Fruit fly (Drosophila melanogaster) whole organism, pupa: ENCODE data around the gene Vm26Ac.

ENCODE experiments used
- CG34367 ChIP-seq: fragments of 200-800 bp; sonication (Bioruptor generic); optimal IDR thresholded peaks from 2 replicates; lab custom pipeline; 2018; ENCODE audit warnings: missing biosample characterization, mild to moderate bottlenecking, missing genetic modification characterization
- Ets98B ChIP-seq: fragments of 200-800 bp; sonication (Bioruptor generic); IDR thresholded peaks from 2 replicates; pipeline ENCODE4 v1.3.6; 2022; ENCODE audit warnings: missing biosample characterization, missing genetic modification characterization
- gl ChIP-seq: fragments of 200-800 bp; sonication (Bioruptor generic); optimal IDR thresholded peaks from 2 replicates; lab custom pipeline; 2018; ENCODE audit warnings: missing biosample characterization, mild to moderate bottlenecking, missing genetic modification characterization

DNA sequence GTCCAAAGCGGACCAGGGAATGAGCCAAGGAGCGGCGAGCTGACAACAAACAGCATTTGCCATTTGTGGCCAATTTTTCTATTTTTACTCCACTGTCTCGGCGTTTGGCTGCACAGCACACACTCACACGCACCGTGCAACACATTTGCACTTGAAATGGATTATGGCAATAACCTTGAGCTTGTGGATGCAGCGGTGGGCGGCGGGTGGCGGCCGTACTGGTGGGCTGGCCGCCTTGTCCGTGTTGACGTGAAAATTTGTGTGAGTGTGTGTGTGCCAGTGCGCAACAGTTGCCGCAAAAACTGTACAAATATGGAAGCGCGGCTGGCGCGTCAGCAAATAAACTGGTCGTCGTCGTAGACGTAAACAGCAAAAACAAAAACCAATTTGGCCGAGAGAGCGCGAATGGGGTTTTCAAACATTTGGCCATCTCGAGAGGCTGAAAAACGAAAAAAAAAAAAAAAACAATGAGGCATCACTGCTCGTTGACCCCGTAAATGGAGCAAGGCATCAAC lies 16.7 kb upstream of the Vm26Ac start:
- no peak for TF ChIP-seq CG34367 (tag; lab: Kevin White, UChicago)
- no peak for TF ChIP-seq gl (tag; lab: Kevin White, UChicago)
- TF ChIP-seq Ets98B (GFP tag; lab: Robert Waterston, UW), result peak; percentile 16; the same call in 1 of the 2 replicates
